Fruit fly (Drosophila melanogaster) Kc167 (cell line): Measurements from ENCODE around the gene CG14642.

Experiments used
- Myc ChIP-seq: fragments of >200 bp; optimal IDR thresholded peaks from 2 replicates; lab custom pipeline; 2017; ENCODE audit warnings: missing external identifiers
- insv ChIP-seq: fragments of >200 bp; optimal IDR thresholded peaks from 3 replicates; lab custom pipeline; 2018; ENCODE audit warnings: missing external identifiers
- psq ChIP-seq: fragments of >200 bp; optimal IDR thresholded peaks from 2 replicates; lab custom pipeline; 2017; ENCODE audit warnings: missing external identifiers

DNA sequence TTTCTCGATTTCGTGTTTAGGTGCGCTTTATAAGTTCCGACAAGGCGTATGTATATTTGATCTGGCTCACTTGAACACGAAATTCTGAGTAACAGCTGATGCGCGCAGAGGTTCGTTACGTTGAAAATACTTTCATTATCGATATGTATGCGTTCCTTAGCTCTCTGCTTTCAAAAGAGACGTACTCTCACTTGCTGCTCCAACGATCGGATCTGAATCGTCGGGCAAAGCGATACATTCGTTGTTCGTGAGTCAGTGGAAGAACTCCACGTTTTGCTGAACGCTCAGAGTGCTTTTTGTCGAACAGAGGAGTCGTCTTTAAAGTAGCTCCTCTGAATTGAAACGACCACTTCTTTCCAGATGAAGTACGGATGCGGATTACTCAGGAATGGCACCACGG, 45.5 kb downstream of the CG14642 start, which contains the start of gene beta-Man:
- TF ChIP-seq insv (lab: Kevin White, UChicago) (no peak), psq (lab: Kevin White, UChicago) (no peak), Myc (lab: Kevin White, UChicago) (no peak)
